Fruit fly (Drosophila melanogaster) whole organism, embryonic: Measurements from ENCODE around the gene grass.
A peak's percentile ranks its signal among the peaks of the same experiment; 100 is the strongest.

ENCODE experiments used
- Atf3 ChIP-seq: fragments of 200-800 bp; sonication (Bioruptor generic); optimal IDR thresholded peaks from 3 replicates; lab custom pipeline; 2016; ENCODE audit warnings: missing biosample characterization, missing genetic modification characterization
- BtbVII ChIP-seq: fragments of 200-800 bp; sonication (Bioruptor generic); optimal IDR thresholded peaks from 3 replicates; lab custom pipeline; 2017; ENCODE audit warnings: missing biosample characterization, mild to moderate bottlenecking, missing genetic modification characterization
- CG10431 ChIP-seq: fragments of 200-800 bp; sonication (Bioruptor generic); optimal IDR thresholded peaks from 3 replicates; lab custom pipeline; 2018; ENCODE audit warnings: missing biosample characterization, mild to moderate bottlenecking, missing genetic modification characterization
- CG10543 ChIP-seq: fragments of 200-800 bp; sonication (Bioruptor generic); optimal IDR thresholded peaks from 3 replicates; lab custom pipeline; 2017; ENCODE audit warnings: missing biosample characterization, mild to moderate bottlenecking, missing genetic modification characterization, moderate library complexity
- CG11504 ChIP-seq: fragments of 200-800 bp; sonication (Bioruptor generic); optimal IDR thresholded peaks from 3 replicates; lab custom pipeline; 2019; ENCODE audit warnings: missing biosample characterization, mild to moderate bottlenecking, missing genetic modification characterization, moderate library complexity
- CG11695 ChIP-seq: fragments of 200-800 bp; sonication (Bioruptor generic); IDR thresholded peaks from 3 replicates; pipeline ENCODE4 v1.3.6; 2022; ENCODE audit warnings: missing biosample characterization, missing genetic modification characterization
- CG12769 ChIP-seq: fragments of 200-800 bp; sonication (Bioruptor generic); optimal IDR thresholded peaks from 2 replicates; lab custom pipeline; 2019; ENCODE audit warnings: missing biosample characterization, mild to moderate bottlenecking, missing genetic modification characterization, moderate library complexity
- CG13624 ChIP-seq: fragments of 200-800 bp; sonication (Bioruptor generic); optimal IDR thresholded peaks from 2 replicates; lab custom pipeline; 2016; ENCODE audit warnings: missing biosample characterization, missing genetic modification characterization
- CG15514 ChIP-seq: fragments of 200-800 bp; sonication (Bioruptor generic); optimal IDR thresholded peaks from 3 replicates; lab custom pipeline; 2017; ENCODE audit warnings: missing biosample characterization, missing genetic modification characterization, mild to moderate bottlenecking, moderate library complexity, missing genetic modification reagents
- CG15601 ChIP-seq: fragments of 200-800 bp; sonication (Bioruptor generic); optimal IDR thresholded peaks from 3 replicates; lab custom pipeline; 2019; ENCODE audit warnings: missing biosample characterization, mild to moderate bottlenecking, missing genetic modification characterization, moderate library complexity
- CG17568 ChIP-seq: fragments of 200-800 bp; sonication (Bioruptor generic); optimal IDR thresholded peaks from 2 replicates; lab custom pipeline; 2018; ENCODE audit warnings: missing biosample characterization, mild to moderate bottlenecking, missing genetic modification characterization, moderate library complexity
- CG17802 ChIP-seq: fragments of 200-800 bp; sonication (Bioruptor generic); optimal IDR thresholded peaks from 2 replicates; lab custom pipeline; 2018; ENCODE audit warnings: missing biosample characterization, mild to moderate bottlenecking, missing genetic modification characterization, moderate library complexity
- CG2202 ChIP-seq: fragments of 200-800 bp; sonication (Bioruptor generic); optimal IDR thresholded peaks from 2 replicates; lab custom pipeline; 2018; ENCODE audit warnings: missing biosample characterization, mild to moderate bottlenecking, missing genetic modification characterization
- CG2875 ChIP-seq: fragments of 200-800 bp; sonication (Bioruptor generic); optimal IDR thresholded peaks from 2 replicates; lab custom pipeline; 2017; ENCODE audit warnings: missing biosample characterization, mild to moderate bottlenecking, missing genetic modification characterization, missing genetic modification reagents
- CG30403 ChIP-seq: fragments of 200-800 bp; sonication (Bioruptor generic); optimal IDR thresholded peaks from 3 replicates; lab custom pipeline; 2016; ENCODE audit warnings: missing biosample characterization, missing genetic modification characterization
- CG31224 ChIP-seq: fragments of 200-800 bp; sonication (Bioruptor generic); IDR thresholded peaks from 2 replicates; pipeline ENCODE4 v1.3.6; 2022; ENCODE audit warnings: missing biosample characterization, missing genetic modification characterization
- CG4404 ChIP-seq: fragments of 200-800 bp; sonication (Bioruptor generic); IDR thresholded peaks from 2 replicates; pipeline ENCODE4 v1.3.6; 2022; ENCODE audit warnings: missing biosample characterization, missing genetic modification characterization
- CG5953 ChIP-seq: fragments of 200-800 bp; sonication (Bioruptor generic); IDR thresholded peaks from 2 replicates; pipeline ENCODE4 v1.3.6; 2022; ENCODE audit warnings: missing biosample characterization, missing genetic modification characterization
- CG7271 ChIP-seq: fragments of 200-800 bp; sonication (Bioruptor generic); optimal IDR thresholded peaks from 2 replicates; lab custom pipeline; 2018; ENCODE audit warnings: missing biosample characterization, mild to moderate bottlenecking, missing genetic modification characterization, moderate library complexity
- CG8089 ChIP-seq: fragments of 200-800 bp; sonication (Bioruptor generic); optimal IDR thresholded peaks from 3 replicates; lab custom pipeline; 2016; ENCODE audit warnings: missing biosample characterization, missing genetic modification characterization
- CG8281 ChIP-seq: fragments of 200-800 bp; sonication (Bioruptor generic); optimal IDR thresholded peaks from 2 replicates; lab custom pipeline; 2018; ENCODE audit warnings: missing biosample characterization, mild to moderate bottlenecking, missing genetic modification characterization, moderate library complexity
- CG8388 ChIP-seq: fragments of 200-800 bp; sonication (Bioruptor generic); optimal IDR thresholded peaks from 2 replicates; lab custom pipeline; 2019; ENCODE audit warnings: missing biosample characterization, mild to moderate bottlenecking, missing genetic modification characterization, moderate library complexity
- CG8478 ChIP-seq: fragments of >200 bp; optimal IDR thresholded peaks from 2 replicates; lab custom pipeline; 2018
- CG9437 ChIP-seq: fragments of 200-800 bp; sonication (Bioruptor generic); optimal IDR thresholded peaks from 2 replicates; lab custom pipeline; 2018; ENCODE audit warnings: missing biosample characterization, mild to moderate bottlenecking, missing genetic modification characterization
- CkIIα-i1 ChIP-seq: fragments of 200-800 bp; sonication (Bioruptor generic); IDR thresholded peaks from 2 replicates; pipeline ENCODE4 v1.3.6; 2022; ENCODE audit warnings: missing biosample characterization, missing genetic modification characterization
- Deaf1 ChIP-seq: fragments of 200-800 bp; optimal IDR thresholded peaks from 3 replicates; lab custom pipeline; 2019; ENCODE audit warnings: missing biosample characterization, mild to moderate bottlenecking, missing genetic modification characterization, moderate library complexity
- Dfd ChIP-seq, 2 experiments: fragments of >200 bp; optimal IDR thresholded peaks; 2 replicates each; lab custom pipeline; 2017; ENCODE audit warnings: missing biosample characterization in 2 of 2, missing genetic modification characterization in 2 of 2
- Fer3 ChIP-seq: fragments of 200-800 bp; sonication (Bioruptor generic); optimal IDR thresholded peaks from 2 replicates; lab custom pipeline; 2018; ENCODE audit warnings: missing biosample characterization, mild to moderate bottlenecking, missing genetic modification characterization, moderate library complexity
- Mad ChIP-seq: fragments of 200-800 bp; sonication (Bioruptor generic); optimal IDR thresholded peaks from 2 replicates; lab custom pipeline; 2016; ENCODE audit warnings: missing biosample characterization, missing genetic modification characterization
- Myb ChIP-seq: fragments of 200-800 bp; sonication (Bioruptor generic); optimal IDR thresholded peaks from 2 replicates; lab custom pipeline; 2016; ENCODE audit warnings: missing biosample characterization, missing genetic modification characterization
- NFAT ChIP-seq: fragments of 200-800 bp; sonication (Bioruptor generic); IDR thresholded peaks from 2 replicates; pipeline ENCODE4 v1.3.6; 2022; ENCODE audit warnings: missing biosample characterization, missing genetic modification characterization
- Rfx ChIP-seq: fragments of 200-800 bp; sonication (Bioruptor generic); IDR thresholded peaks from 2 replicates; pipeline ENCODE4 v1.3.6; 2022; ENCODE audit warnings: missing biosample characterization, missing genetic modification characterization
- Sox102F ChIP-seq: fragments of 200-800 bp; sonication (Bioruptor generic); optimal IDR thresholded peaks from 2 replicates; lab custom pipeline; 2018; ENCODE audit warnings: missing biosample characterization, mild to moderate bottlenecking, missing genetic modification characterization, moderate library complexity
- chinmo ChIP-seq: fragments of 200-800 bp; sonication (Bioruptor generic); IDR thresholded peaks from 4 replicates; pipeline ENCODE4 v1.3.6; 2022; ENCODE audit warnings: missing biosample characterization, missing genetic modification characterization; ENCODE audit not compliant: partially characterized antibody
- chn ChIP-seq: fragments of 200-800 bp; sonication (Bioruptor generic); optimal IDR thresholded peaks from 2 replicates; lab custom pipeline; 2016; ENCODE audit warnings: missing biosample characterization, missing genetic modification characterization
- crol ChIP-seq: fragments of 200-800 bp; sonication (Bioruptor generic); IDR thresholded peaks from 2 replicates; pipeline ENCODE4 v1.3.6; 2022; ENCODE audit warnings: missing biosample characterization, missing genetic modification characterization
- dan ChIP-seq: fragments of 200-800 bp; sonication (Bioruptor generic); IDR thresholded peaks from 2 replicates; pipeline ENCODE4 v1.3.6; 2022; ENCODE audit warnings: missing biosample characterization, missing genetic modification characterization
- fd64A ChIP-seq: fragments of 200-800 bp; sonication (Bioruptor generic); optimal IDR thresholded peaks from 3 replicates; lab custom pipeline; 2018; ENCODE audit warnings: missing biosample characterization, mild to moderate bottlenecking, missing genetic modification characterization
- ftz-f1 ChIP-seq: fragments of 200-800 bp; sonication (Bioruptor generic); optimal IDR thresholded peaks from 2 replicates; lab custom pipeline; 2016; ENCODE audit warnings: missing biosample characterization, missing genetic modification characterization
- gem ChIP-seq: fragments of 200-800 bp; sonication (Bioruptor generic); optimal IDR thresholded peaks from 2 replicates; lab custom pipeline; 2019; ENCODE audit warnings: missing biosample characterization, mild to moderate bottlenecking, missing genetic modification characterization, moderate library complexity
- insv ChIP-seq, 2 experiments: fragments of 200-800 bp; sonication (Bioruptor generic); optimal IDR thresholded peaks; 3 replicates each; lab custom pipeline; 2016 to 2018; ENCODE audit warnings: missing biosample characterization in 2 of 2, missing genetic modification characterization in 2 of 2
- otp ChIP-seq: fragments of 200-800 bp; sonication (Bioruptor generic); IDR thresholded peaks from 3 replicates; pipeline ENCODE4, ENCODE4 v1.3.6; 2022; ENCODE audit warnings: missing biosample characterization, missing genetic modification characterization
- sc ChIP-seq, 3 experiments: fragments of >200 bp in 2 of 3; fragments of 200-800 bp in 1 of 3; sonication (Bioruptor generic) in 1 of 3; optimal IDR thresholded peaks; 2 replicates in 2 of 3; 3 replicates in 1 of 3; lab custom pipeline; 2017; ENCODE audit warnings: mild to moderate bottlenecking in 1 of 3, missing biosample characterization in 1 of 3, missing genetic modification characterization in 1 of 3, missing genetic modification reagents in 1 of 3
- sd ChIP-seq: fragments of 200-800 bp; sonication (Bioruptor generic); optimal IDR thresholded peaks from 3 replicates; lab custom pipeline; 2018; ENCODE audit warnings: missing biosample characterization, mild to moderate bottlenecking, missing genetic modification characterization, moderate library complexity
- so ChIP-seq: fragments of 200-800 bp; sonication (Bioruptor generic); IDR thresholded peaks from 3 replicates; pipeline ENCODE4 v1.3.6; 2022; ENCODE audit warnings: missing biosample characterization, missing genetic modification characterization
- ssp ChIP-seq: fragments of 200-800 bp; sonication (Bioruptor generic); IDR thresholded peaks from 2 replicates; pipeline ENCODE4 v1.3.6; 2022; ENCODE audit warnings: missing biosample characterization, missing genetic modification characterization
- tap ChIP-seq: fragments of 200-800 bp; optimal IDR thresholded peaks from 3 replicates; lab custom pipeline; 2019; ENCODE audit warnings: missing biosample characterization, mild to moderate bottlenecking, missing genetic modification characterization, moderate library complexity
- tx ChIP-seq: fragments of 200-800 bp; sonication (Bioruptor generic); optimal IDR thresholded peaks from 2 replicates; lab custom pipeline; 2016; ENCODE audit warnings: missing biosample characterization, missing genetic modification characterization
- unpg ChIP-seq: fragments of 200-800 bp; sonication (Bioruptor generic); optimal IDR thresholded peaks from 3 replicates; lab custom pipeline; 2018; ENCODE audit warnings: missing biosample characterization, mild to moderate bottlenecking, missing genetic modification characterization, moderate library complexity
- vvl ChIP-seq: fragments of 200-800 bp; sonication (Bioruptor generic); IDR thresholded peaks from 2 replicates; pipeline ENCODE4 v1.3.6; 2022; ENCODE audit warnings: missing biosample characterization, missing genetic modification characterization

Gene grass

DNA sequence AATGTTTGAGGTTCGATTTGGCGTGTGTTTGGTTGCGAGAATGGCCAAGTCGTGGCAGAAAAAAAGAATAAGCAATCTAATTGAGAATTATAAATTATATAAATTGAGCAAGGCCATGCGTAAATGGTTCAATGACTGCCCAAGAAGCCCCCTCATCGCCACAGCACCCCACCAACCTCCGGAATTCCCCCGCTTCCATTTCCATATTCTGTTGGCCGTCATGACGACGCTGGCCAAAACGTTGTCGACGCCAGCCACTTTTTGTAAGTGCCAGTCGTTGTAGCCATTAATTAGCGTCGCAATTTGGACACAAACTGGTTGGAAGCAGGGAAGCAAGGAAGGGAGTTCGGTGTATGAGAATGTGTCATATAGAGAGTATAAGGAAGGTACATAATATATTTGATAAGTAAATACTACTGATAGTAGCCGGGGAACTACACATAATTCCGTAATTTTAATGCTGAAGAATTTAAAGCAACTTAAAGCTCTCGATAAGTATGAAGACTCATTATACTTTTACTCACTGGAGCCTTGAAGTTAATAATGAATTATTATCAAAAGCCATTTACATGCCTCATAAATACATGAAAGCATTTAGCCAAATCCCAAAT is 27.1 kb upstream of the grass start (continued):
- TF ChIP-seq ssp (GFP tag; lab: Robert Waterston, UW) (no peak), gem (tag; lab: Kevin White, UChicago) (no peak), CG17568 (no peak), CG15514 (GFP tag; lab: Kevin White, UChicago) (no peak), NFAT (GFP tag; lab: Robert Waterston, UW) (peak; percentile 38; the same call in 1 of the 2 replicates), CG9437 (GFP tag; lab: Kevin White, UChicago) (no peak), Deaf1 (tag; lab: Kevin White, UChicago) (no peak), CG11504 (tag; lab: Kevin White, UChicago) (no peak), CG2875 (no peak), CG4404 (GFP tag; lab: Robert Waterston, UW) (no peak), CG10431 (GFP tag; lab: Kevin White, UChicago) (no peak), tap (tag; lab: Kevin White, UChicago) (no peak), otp (GFP tag; lab: Robert Waterston, UW) (0 out of 3 replicates have a peak, but pooled peaks have one; percentile 17), CG13624 (GFP tag; lab: Kevin White, UChicago) (peak; percentile 4), sc (optimal IDR thresholded peaks at IDR 0.05; lab: Kevin White, UChicago) (no peak), sc (GFP tag; optimal IDR thresholded peaks at IDR 0.05; lab: Kevin White, UChicago) (no peak), crol (peak; percentile 77), CG8281 (tag; lab: Kevin White, UChicago) (no peak), CG31224 (GFP tag; lab: Robert Waterston, UW) (no peak), sd (tag; lab: Kevin White, UChicago) (peak; percentile 81), Atf3 (GFP tag; lab: Kevin White, UChicago) (no peak), CG11695 (no peak), fd64A (GFP tag; lab: Kevin White, UChicago) (no peak), CG2202 (no peak), BtbVII (GFP tag; lab: Kevin White, UChicago) (no peak), Myb (no peak), CG7271 (tag; lab: Kevin White, UChicago) (no peak), Fer3 (tag; lab: Kevin White, UChicago) (no peak), CkIIα-i1 (no peak), Mad (GFP tag; lab: Kevin White, UChicago) (no peak), Dfd (GFP tag; optimal IDR thresholded peaks at IDR 0.05; lab: Kevin White, UChicago) (no peak), vvl (GFP tag; lab: Robert Waterston, UW) (0 out of 2 replicates have a peak, but pooled peaks have one; percentile 11), CG30403 (GFP tag; lab: Kevin White, UChicago) (no peak), CG15601 (tag; lab: Kevin White, UChicago) (no peak), CG17802 (tag; lab: Kevin White, UChicago) (no peak), CG8388 (no peak), CG10543 (peak; percentile 37), chinmo (GFP tag; lab: Robert Waterston, UW) (peak; percentile 60; the same call in 2 of the 4 replicates), so (GFP tag; lab: Robert Waterston, UW) (no peak), dan (no peak), insv (GFP tag; optimal IDR thresholded peaks at IDR 0.05; lab: Kevin White, UChicago) (no peak), CG12769 (peak; percentile 65), unpg (GFP tag; lab: Kevin White, UChicago) (no peak), chn (GFP tag; lab: Kevin White, UChicago) (no peak), ftz-f1 (peak; percentile 63), CG8478 (lab: Kevin White, UChicago) (no peak), tx (GFP tag; lab: Kevin White, UChicago) (no peak), CG8089 (no peak), Sox102F (no peak), CG5953 (GFP tag; lab: Robert Waterston, UW) (no peak), Rfx (GFP tag; lab: Robert Waterston, UW) (no peak)
